Worm (Caenorhabditis elegans) whole organism, young adult: ENCODE data around the gene clp-2.

Experiments
- ceh-100 ChIP-seq: fragments of 200-800 bp; sonication (Bioruptor generic); IDR thresholded peaks from 2 replicates; pipeline ENCODE4 v1.3.6; 2022; ENCODE audit warnings: missing genetic modification reagents, missing genetic modification characterization, missing compliant biosample characterization
- ceh-27 ChIP-seq: fragments of 200-800 bp; sonication (Bioruptor generic); optimal IDR thresholded peaks from 2 replicates; lab custom pipeline; 2018; ENCODE audit warnings: mild to moderate bottlenecking, missing genetic modification characterization, moderate library complexity, missing compliant biosample characterization
- ceh-91 ChIP-seq: fragments of 200-800 bp; sonication (Bioruptor generic); IDR thresholded peaks from 2 replicates; pipeline ENCODE4 v1.3.6; 2022; ENCODE audit warnings: missing genetic modification reagents, missing genetic modification characterization, missing compliant biosample characterization
- fkh-3 ChIP-seq: sonication (generic microtip); optimal IDR thresholded peaks from 2 replicates; lab custom pipeline; 2016; ENCODE audit warnings: mild to moderate bottlenecking, missing genetic modification characterization, missing compliant biosample characterization
- hmg-20 ChIP-seq: fragments of 200-800 bp; sonication (Bioruptor generic); IDR thresholded peaks from 2 replicates; pipeline ENCODE4 v1.3.6; 2022; ENCODE audit warnings: missing genetic modification reagents, missing genetic modification characterization, missing compliant biosample characterization
- hsf-1 ChIP-seq: fragments of 200-800 bp; sonication (Bioruptor generic); IDR thresholded peaks from 2 replicates; pipeline ENCODE4 v1.3.6; 2022; ENCODE audit warnings: missing genetic modification reagents, missing genetic modification characterization, missing compliant biosample characterization
- lin-35 ChIP-seq, 3 experiments: fragments of 150-350 bp in 2 of 3; sonication (generic microtip) in 1 of 3; optimal IDR thresholded peaks; 2 replicates each; lab custom pipeline; 2014 to 2018; ENCODE audit warnings: missing biosample characterization in 3 of 3, missing genetic modification characterization in 3 of 3, missing genetic modification reagents in 3 of 3
- mel-28 ChIP-seq: sonication (generic microtip); optimal IDR thresholded peaks from 2 replicates; lab custom pipeline; 2016; ENCODE audit warnings: borderline replicate concordance, mild to moderate bottlenecking, missing genetic modification characterization, missing compliant biosample characterization
- nhr-90 ChIP-seq: sonication (generic microtip); optimal IDR thresholded peaks from 2 replicates; lab custom pipeline; 2016; ENCODE audit warnings: missing genotype, mild to moderate bottlenecking, missing genetic modification characterization, missing compliant biosample characterization
- rpc-1 ChIP-seq, 2 experiments: fragments of 150-350 bp in 1 of 2; sonication (generic microtip) in 1 of 2; optimal IDR thresholded peaks; 2 replicates each; lab custom pipeline; 2014 to 2018; ENCODE audit warnings: missing biosample characterization in 1 of 2, missing genetic modification characterization in 1 of 2, missing genetic modification reagents in 1 of 2, missing genotype in 1 of 2
- unc-130 ChIP-seq: sonication (generic microtip); optimal IDR thresholded peaks from 2 replicates; lab custom pipeline; 2016; ENCODE audit warnings: missing genetic modification reagents, missing genetic modification characterization, missing compliant biosample characterization
- unc-62 ChIP-seq: fragments of 150-350 bp; optimal IDR thresholded peaks from 2 replicates; lab custom pipeline; 2014; ENCODE audit warnings: missing biosample characterization, missing genetic modification reagents, missing genetic modification characterization
- ztf-22 ChIP-seq: fragments of 200-800 bp; sonication (Bioruptor generic); optimal IDR thresholded peaks from 2 replicates; lab custom pipeline; 2018; ENCODE audit warnings: mild to moderate bottlenecking, missing genetic modification characterization, moderate library complexity, missing compliant biosample characterization
- ztf-25 ChIP-seq: fragments of 200-800 bp; sonication (Bioruptor generic); IDR thresholded peaks from 2 replicates; pipeline ENCODE4 v1.3.6; 2022; ENCODE audit warnings: missing genetic modification reagents, missing genetic modification characterization, missing compliant biosample characterization

ce11 chrIII:4715088-4715487, 11.3 kb upstream of the clp-2 start, which contains the start of gene him-18:
- no peak for TF ChIP-seq unc-62 (GFP tag; lab: Kevin White, UChicago)
- no peak for TF ChIP-seq ztf-25 (GFP tag; lab: Robert Waterston, UW)
- TF ChIP-seq unc-130 (GFP tag; lab: Kevin White, UChicago), result no peak
- TF ChIP-seq fkh-3 (tag; lab: Kevin White, UChicago), result no peak
- no peak for TF ChIP-seq nhr-90 (tag; lab: Kevin White, UChicago)
- TF ChIP-seq mel-28 (tag; lab: Kevin White, UChicago), result no peak
- no peak for TF ChIP-seq ceh-27 (GFP tag; lab: Kevin White, UChicago)
- TF ChIP-seq ceh-100 (GFP tag; lab: Robert Waterston, UW), result no peak
- no peak for TF ChIP-seq ceh-91 (GFP tag; lab: Robert Waterston, UW)
- TF ChIP-seq lin-35 (GFP tag; optimal IDR thresholded peaks at IDR 0.05; lab: Kevin White, UChicago), result no peak
- TF ChIP-seq rpc-1 (optimal IDR thresholded peaks at IDR 0.05; lab: Kevin White, UChicago), result no peak
- TF ChIP-seq rpc-1 (tag; optimal IDR thresholded peaks at IDR 0.05; lab: Kevin White, UChicago), result no peak
- no peak for TF ChIP-seq hsf-1 (GFP tag; lab: Robert Waterston, UW)
- no peak for TF ChIP-seq ztf-22 (GFP tag; lab: Kevin White, UChicago)
- no peak for TF ChIP-seq hmg-20 (GFP tag; lab: Robert Waterston, UW)
